Fruit fly (Drosophila melanogaster) whole organism, embryonic: Measurements from ENCODE around the gene ppk11.

Source experiments
- Abd-B ChIP-seq: fragments of 200-800 bp; sonication (Bioruptor generic); optimal IDR thresholded peaks from 2 replicates; lab custom pipeline; 2018; ENCODE audit warnings: missing biosample characterization, mild to moderate bottlenecking, missing genetic modification characterization, moderate library complexity
- Atf6 ChIP-seq: fragments of 200-800 bp; sonication (Bioruptor generic); IDR thresholded peaks from 2 replicates; pipeline ENCODE4 v1.3.6; 2022; ENCODE audit warnings: missing biosample characterization, missing genetic modification characterization
- Blimp-1 ChIP-seq: fragments of 200-800 bp; sonication (Bioruptor generic); optimal IDR thresholded peaks from 3 replicates; lab custom pipeline; 2018; ENCODE audit warnings: missing biosample characterization, missing genetic modification characterization, mild to moderate bottlenecking, moderate library complexity, missing genetic modification reagents
- CG15696 ChIP-seq: fragments of 200-800 bp; sonication (Bioruptor generic); optimal IDR thresholded peaks from 2 replicates; lab custom pipeline; 2019; ENCODE audit warnings: missing biosample characterization, mild to moderate bottlenecking, missing genetic modification characterization, moderate library complexity
- CG1792 ChIP-seq: fragments of 200-800 bp; sonication (Bioruptor generic); optimal IDR thresholded peaks from 2 replicates; lab custom pipeline; 2016; ENCODE audit warnings: missing biosample characterization, missing genetic modification characterization
- CG3726 ChIP-seq: fragments of 200-800 bp; sonication (Bioruptor generic); IDR thresholded peaks from 3 replicates; pipeline ENCODE4, ENCODE4 v1.3.6; 2022; ENCODE audit warnings: missing biosample characterization, missing genetic modification characterization
- CG42726 ChIP-seq: fragments of 200-800 bp; sonication (Bioruptor generic); IDR thresholded peaks from 2 replicates; pipeline ENCODE4 v1.3.6; 2022; ENCODE audit warnings: missing biosample characterization, missing genetic modification characterization; ENCODE audit not compliant: partially characterized antibody
- Lpt ChIP-seq: fragments of >200 bp; optimal IDR thresholded peaks from 2 replicates; lab custom pipeline; 2018; ENCODE audit warnings: missing biosample characterization, missing genetic modification characterization
- Mrtf ChIP-seq: fragments of 200-800 bp; sonication (Bioruptor generic); IDR thresholded peaks from 3 replicates; pipeline ENCODE4 v1.3.6; 2022; ENCODE audit warnings: missing biosample characterization, missing genetic modification characterization
- NfI ChIP-seq: fragments of 200-800 bp; sonication (Bioruptor generic); optimal IDR thresholded peaks from 3 replicates; lab custom pipeline; 2018; ENCODE audit warnings: missing biosample characterization, mild to moderate bottlenecking, missing genetic modification characterization, moderate library complexity
- chn ChIP-seq: fragments of 200-800 bp; sonication (Bioruptor generic); optimal IDR thresholded peaks from 2 replicates; lab custom pipeline; 2016; ENCODE audit warnings: missing biosample characterization, missing genetic modification characterization
- ci ChIP-seq: fragments of 200-800 bp; sonication (Bioruptor generic); IDR thresholded peaks from 3 replicates; pipeline ENCODE4 v1.3.6; 2022; ENCODE audit warnings: missing biosample characterization, missing genetic modification characterization

- TF ChIP-seq Blimp-1 (peak; percentile 8), CG42726 (GFP tag; lab: Robert Waterston, UW) (no peak), Abd-B (no peak), CG15696 (no peak), ci (GFP tag; lab: Robert Waterston, UW) (no peak), CG1792 (GFP tag; lab: Kevin White, UChicago) (no peak), Atf6 (GFP tag; lab: Robert Waterston, UW) (no peak), CG3726 (GFP tag; lab: Robert Waterston, UW) (no peak), chn (GFP tag; lab: Kevin White, UChicago) (no peak), Lpt (GFP tag; lab: Kevin White, UChicago) (no peak), NfI (GFP tag; lab: Kevin White, UChicago) (no peak), Mrtf (GFP tag; lab: Robert Waterston, UW) (no peak)
These were observed 37.0 kb downstream of the ppk11 start for dm6 chr2L:9737803-9738202.
